1 fruit fly cellular context compared by ENCODE assay signal in genomic region chr2L:10987370-10987853, dm6.
TF ChIP-seq lines count a peak whose summit lies in the region.

Gene piwi, minus strand, starts transcription at chr2L:10987420.
Gene CG12253, plus strand, starts transcription at chr2L:10987806.

TF ChIP-seq in whole organism, embryonic, 481 proteins besides CTCF, POLR2A, EP300 and RAD21 (continued from another document and continues in another):
- TF ChIP-seq CG34422 (GFP tag; IDR thresholded peaks at IDR 0.05; lab: Robert Waterston, UW) = no peak
- peak; percentile 53 for TF ChIP-seq CG3065 (GFP tag; optimal IDR thresholded peaks at IDR 0.05; lab: Kevin White, UChicago)
- peak; percentile 43; the same call in 1 of the 2 replicates for TF ChIP-seq CG6689 (GFP tag; IDR thresholded peaks at IDR 0.05; lab: Robert Waterston, UW)
- TF ChIP-seq lab (GFP tag; optimal IDR thresholded peaks at IDR 0.05; lab: Kevin White, UChicago) = no peak
- peak; percentile 83 for TF ChIP-seq row (GFP tag; IDR thresholded peaks at IDR 0.05; lab: Robert Waterston, UW)
- TF ChIP-seq Nf-YC (tag; optimal IDR thresholded peaks at IDR 0.05; lab: Kevin White, UChicago) = no peak
- peak; percentile 64; the same call in 1 of the 2 replicates for TF ChIP-seq ro (GFP tag; IDR thresholded peaks at IDR 0.05; lab: Robert Waterston, UW)
- TF ChIP-seq slou (GFP tag; optimal IDR thresholded peaks at IDR 0.05; lab: Kevin White, UChicago) = peak; percentile 52
- TF ChIP-seq Adf1 (GFP tag; IDR thresholded peaks at IDR 0.05; lab: Robert Waterston, UW) = peak; percentile 63
- no peak for TF ChIP-seq CG9215 (GFP tag; IDR thresholded peaks at IDR 0.05; lab: Robert Waterston, UW)
- TF ChIP-seq Scr (GFP tag; IDR thresholded peaks at IDR 0.05; lab: Robert Waterston, UW; ENCODE audit: partially characterized antibody) = no peak
- TF ChIP-seq Ets97D (GFP tag; optimal IDR thresholded peaks at IDR 0.05; lab: Kevin White, UChicago) = peak; percentile 26
- no peak for TF ChIP-seq jigr1 (GFP tag; IDR thresholded peaks at IDR 0.05; lab: Robert Waterston, UW)
- TF ChIP-seq Hmx (GFP tag; optimal IDR thresholded peaks at IDR 0.05; lab: Kevin White, UChicago) = no peak
- peak; percentile 87 for TF ChIP-seq PHDP (tag; optimal IDR thresholded peaks at IDR 0.05; lab: Kevin White, UChicago)
- TF ChIP-seq C15 (GFP tag; IDR thresholded peaks at IDR 0.05; lab: Robert Waterston, UW) = no peak
- TF ChIP-seq sug (tag; optimal IDR thresholded peaks at IDR 0.05; lab: Kevin White, UChicago) = peak; percentile 56
- TF ChIP-seq HLHmδ (GFP tag; optimal IDR thresholded peaks at IDR 0.05; lab: Kevin White, UChicago) = no peak
- TF ChIP-seq mld (GFP tag; IDR thresholded peaks at IDR 0.05; lab: Robert Waterston, UW; ENCODE audit: partially characterized antibody) = no peak
- no peak for TF ChIP-seq CG8478 (optimal IDR thresholded peaks at IDR 0.05; lab: Kevin White, UChicago)
- no peak for TF ChIP-seq CG33213 (GFP tag; optimal IDR thresholded peaks at IDR 0.05; lab: Kevin White, UChicago)
- peak; percentile 7 for TF ChIP-seq CG5245 (GFP tag; optimal IDR thresholded peaks at IDR 0.05; lab: Kevin White, UChicago)
- TF ChIP-seq Kr (GFP tag; optimal IDR thresholded peaks at IDR 0.05; lab: Kevin White, UChicago) = no peak
- TF ChIP-seq CG2120 (GFP tag; optimal IDR thresholded peaks at IDR 0.05; lab: Kevin White, UChicago) = peak; percentile 76
- TF ChIP-seq zfh2 (GFP tag; optimal IDR thresholded peaks at IDR 0.05; lab: Kevin White, UChicago) = peak; percentile 28
- TF ChIP-seq Ravus (GFP tag; IDR thresholded peaks at IDR 0.05; lab: Robert Waterston, UW) = no peak
- no peak for TF ChIP-seq fd64A (GFP tag; optimal IDR thresholded peaks at IDR 0.05; lab: Kevin White, UChicago)
- TF ChIP-seq CG4820 (GFP tag; optimal IDR thresholded peaks at IDR 0.05; lab: Kevin White, UChicago) = peak; percentile 14
- TF ChIP-seq caup (GFP tag; optimal IDR thresholded peaks at IDR 0.05; lab: Kevin White, UChicago; ENCODE audit: severe bottlenecking) = no peak
- TF ChIP-seq Gsc (GFP tag; IDR thresholded peaks at IDR 0.05; lab: Robert Waterston, UW) = no peak
- no peak for TF ChIP-seq crol (GFP tag; IDR thresholded peaks at IDR 0.05; lab: Robert Waterston, UW)
- TF ChIP-seq HLH3B (GFP tag; IDR thresholded peaks at IDR 0.05; lab: Robert Waterston, UW) = peak; percentile 83
- TF ChIP-seq dimm (GFP tag; IDR thresholded peaks at IDR 0.05; lab: Robert Waterston, UW) = no peak
- no peak for TF ChIP-seq prd (optimal IDR thresholded peaks at IDR 0.05; lab: Kevin White, UChicago)
- TF ChIP-seq prd (GFP tag; IDR thresholded peaks at IDR 0.05; lab: Robert Waterston, UW) = peak; percentile 44; the same call in 2 of the 3 replicates
- peak; percentile 34 for TF ChIP-seq BEAF-32 (GFP tag; optimal IDR thresholded peaks at IDR 0.05; lab: Kevin White, UChicago)
- no peak for TF ChIP-seq da (GFP tag; optimal IDR thresholded peaks at IDR 0.05; lab: Kevin White, UChicago)
- TF ChIP-seq NFAT (GFP tag; IDR thresholded peaks at IDR 0.05; lab: Robert Waterston, UW) = no peak
- TF ChIP-seq sim (GFP tag; IDR thresholded peaks at IDR 0.05; lab: Robert Waterston, UW) = peak; percentile 64; the same call in 1 of the 2 replicates
- TF ChIP-seq knrl (GFP tag; IDR thresholded peaks at IDR 0.05; lab: Robert Waterston, UW; ENCODE audit: partially characterized antibody) = no peak
- no peak for TF ChIP-seq CG32772 (GFP tag; IDR thresholded peaks at IDR 0.05; lab: Robert Waterston, UW)
- TF ChIP-seq CG31365 (tag; optimal IDR thresholded peaks at IDR 0.05; lab: Kevin White, UChicago) = no peak
- peak; percentile 85; the same call in 1 of the 2 replicates for TF ChIP-seq sob (GFP tag; IDR thresholded peaks at IDR 0.05; lab: Robert Waterston, UW)
- TF ChIP-seq Atf-2 (GFP tag; optimal IDR thresholded peaks at IDR 0.05; lab: Kevin White, UChicago) = peak; percentile 1
- no peak for TF ChIP-seq jing (GFP tag; optimal IDR thresholded peaks at IDR 0.05; lab: Kevin White, UChicago)
- TF ChIP-seq Dip3 (GFP tag; optimal IDR thresholded peaks at IDR 0.05; lab: Kevin White, UChicago) = peak; percentile 25
- TF ChIP-seq HmgD (GFP tag; optimal IDR thresholded peaks at IDR 0.05; lab: Kevin White, UChicago) = no peak
- TF ChIP-seq Ssrp (tag; optimal IDR thresholded peaks at IDR 0.05; lab: Kevin White, UChicago) = peak; percentile 94
- TF ChIP-seq Fer2 (tag; optimal IDR thresholded peaks at IDR 0.05; lab: Kevin White, UChicago) = no peak
- no peak for TF ChIP-seq Hr78 (GFP tag; optimal IDR thresholded peaks at IDR 0.05; lab: Kevin White, UChicago)
- TF ChIP-seq Dek (tag; optimal IDR thresholded peaks at IDR 0.05; lab: Kevin White, UChicago) = no peak
- TF ChIP-seq CG9876 (GFP tag; optimal IDR thresholded peaks at IDR 0.05; lab: Kevin White, UChicago) = no peak
- TF ChIP-seq sc (optimal IDR thresholded peaks at IDR 0.05; lab: Kevin White, UChicago) = no peak
- TF ChIP-seq sc (GFP tag; optimal IDR thresholded peaks at IDR 0.05; lab: Kevin White, UChicago) = peak; percentile 67
- no peak for TF ChIP-seq Abd-B (GFP tag; optimal IDR thresholded peaks at IDR 0.05; lab: Kevin White, UChicago)
- peak; percentile 79 for TF ChIP-seq CG1602 (GFP tag; optimal IDR thresholded peaks at IDR 0.05; lab: Kevin White, UChicago)
- no peak for TF ChIP-seq Dfd (GFP tag; optimal IDR thresholded peaks at IDR 0.05; lab: Kevin White, UChicago)
- TF ChIP-seq usp (GFP tag; optimal IDR thresholded peaks at IDR 0.05; lab: Kevin White, UChicago) = no peak
- no peak for TF ChIP-seq corto (GFP tag; optimal IDR thresholded peaks at IDR 0.05; lab: Kevin White, UChicago)
- no peak; the same call in 1 of the 3 replicates for TF ChIP-seq ken (GFP tag; IDR thresholded peaks at IDR 0.05; lab: Robert Waterston, UW)
- no peak for TF ChIP-seq CG6854 (GFP tag; optimal IDR thresholded peaks at IDR 0.05; lab: Kevin White, UChicago)
- TF ChIP-seq Rx (GFP tag; IDR thresholded peaks at IDR 0.05; lab: Robert Waterston, UW) = no peak
- TF ChIP-seq CG31388 (GFP tag; optimal IDR thresholded peaks at IDR 0.05; lab: Kevin White, UChicago) = no peak
- no peak for TF ChIP-seq ato (GFP tag; IDR thresholded peaks at IDR 0.05; lab: Robert Waterston, UW; ENCODE audit: partially characterized antibody)
- no peak for TF ChIP-seq CG5953 (GFP tag; IDR thresholded peaks at IDR 0.05; lab: Robert Waterston, UW)
- TF ChIP-seq CG31224 (GFP tag; IDR thresholded peaks at IDR 0.05; lab: Robert Waterston, UW) = no peak
- TF ChIP-seq zen (tag; optimal IDR thresholded peaks at IDR 0.05; lab: Kevin White, UChicago) = peak; percentile 33
- TF ChIP-seq CG16779 (GFP tag; IDR thresholded peaks at IDR 0.05; lab: Robert Waterston, UW) = no peak
- TF ChIP-seq CG30431 (GFP tag; optimal IDR thresholded peaks at IDR 0.05; lab: Kevin White, UChicago) = no peak
- peak; percentile 76 for TF ChIP-seq CG17385 (GFP tag; optimal IDR thresholded peaks at IDR 0.05; lab: Kevin White, UChicago)
- no peak for TF ChIP-seq nerfin-2 (GFP tag; IDR thresholded peaks at IDR 0.05; lab: Robert Waterston, UW; ENCODE audit: partially characterized antibody)
- 0 out of 2 replicates have a peak, but pooled peaks have one; percentile 39 for TF ChIP-seq Oaz (GFP tag; IDR thresholded peaks at IDR 0.05; lab: Robert Waterston, UW)
- peak; percentile 39 for TF ChIP-seq ind (GFP tag; optimal IDR thresholded peaks at IDR 0.05; lab: Kevin White, UChicago)
- TF ChIP-seq Doc3 (GFP tag; IDR thresholded peaks at IDR 0.05; lab: Robert Waterston, UW; ENCODE audit: partially characterized antibody) = no peak
- TF ChIP-seq CG12942 (GFP tag; optimal IDR thresholded peaks at IDR 0.05; lab: Kevin White, UChicago) = peak; percentile 70
- no peak for TF ChIP-seq Tbp (GFP tag; optimal IDR thresholded peaks at IDR 0.05; lab: Kevin White, UChicago)
- no peak for TF ChIP-seq ERR (GFP tag; optimal IDR thresholded peaks at IDR 0.05; lab: Kevin White, UChicago)
- TF ChIP-seq CG1529 (GFP tag; optimal IDR thresholded peaks at IDR 0.05; lab: Kevin White, UChicago) = peak; percentile 61
- TF ChIP-seq fru (optimal IDR thresholded peaks at IDR 0.05; lab: Kevin White, UChicago) = no peak
- peak; percentile 25 for TF ChIP-seq CG9609 (GFP tag; optimal IDR thresholded peaks at IDR 0.05; lab: Kevin White, UChicago)
- TF ChIP-seq CoRest (tag; optimal IDR thresholded peaks at IDR 0.05; lab: Kevin White, UChicago) = peak; percentile 95
- no peak for TF ChIP-seq CG7839 (tag; optimal IDR thresholded peaks at IDR 0.05; lab: Kevin White, UChicago)
- no peak for TF ChIP-seq GATAe (GFP tag; conservative IDR thresholded peaks at IDR 0.05; lab: Robert Waterston, UW)
- peak; percentile 8 for TF ChIP-seq CrebB (tag; optimal IDR thresholded peaks at IDR 0.05; lab: Kevin White, UChicago)
- peak; percentile 53 for TF ChIP-seq CG13123 (GFP tag; optimal IDR thresholded peaks at IDR 0.05; lab: Kevin White, UChicago)
- peak; percentile 49 for TF ChIP-seq CG9727 (GFP tag; optimal IDR thresholded peaks at IDR 0.05; lab: Kevin White, UChicago)
- peak; percentile 74 for TF ChIP-seq CG11247 (GFP tag; IDR thresholded peaks at IDR 0.05; lab: Robert Waterston, UW)
- no peak for TF ChIP-seq Elba2 (GFP tag; optimal IDR thresholded peaks at IDR 0.05; lab: Kevin White, UChicago)
- TF ChIP-seq psq (GFP tag; optimal IDR thresholded peaks at IDR 0.05; lab: Kevin White, UChicago) = no peak
- peak; percentile 87 for TF ChIP-seq CG8388 (GFP tag; optimal IDR thresholded peaks at IDR 0.05; lab: Kevin White, UChicago)
- TF ChIP-seq nau (GFP tag; optimal IDR thresholded peaks at IDR 0.05; lab: Kevin White, UChicago) = no peak
- peak; percentile 27 for TF ChIP-seq CG4617 (GFP tag; optimal IDR thresholded peaks at IDR 0.05; lab: Kevin White, UChicago; ENCODE audit: borderline replicate concordance)
- TF ChIP-seq Poxn (GFP tag; IDR thresholded peaks at IDR 0.05; lab: Robert Waterston, UW) = peak; percentile 41; the same call in 1 of the 2 replicates
- TF ChIP-seq Bteb2 (GFP tag; optimal IDR thresholded peaks at IDR 0.05; lab: Kevin White, UChicago) = peak; percentile 32
- TF ChIP-seq CG10654 (GFP tag; optimal IDR thresholded peaks at IDR 0.05; lab: Kevin White, UChicago) = peak; percentile 18
- TF ChIP-seq CG11398 (GFP tag; optimal IDR thresholded peaks at IDR 0.05; lab: Kevin White, UChicago) = no peak
- no peak for TF ChIP-seq bigmax (GFP tag; optimal IDR thresholded peaks at IDR 0.05; lab: Kevin White, UChicago)
- TF ChIP-seq abd-A (tag; optimal IDR thresholded peaks at IDR 0.05; lab: Kevin White, UChicago) = no peak
- no peak for TF ChIP-seq CG12219 (GFP tag; optimal IDR thresholded peaks at IDR 0.05; lab: Kevin White, UChicago)
- peak; percentile 87 for TF ChIP-seq grau (tag; optimal IDR thresholded peaks at IDR 0.05; lab: Kevin White, UChicago)
- TF ChIP-seq CG6175 (GFP tag; IDR thresholded peaks at IDR 0.05; lab: Robert Waterston, UW) = no peak
- peak; percentile 77 for TF ChIP-seq Hsf (GFP tag; optimal IDR thresholded peaks at IDR 0.05; lab: Kevin White, UChicago)
- peak; percentile 71 for TF ChIP-seq sens (GFP tag; lab: Kevin White, UChicago)
- TF ChIP-seq CG14965 (GFP tag; optimal IDR thresholded peaks at IDR 0.05; lab: Kevin White, UChicago; ENCODE audit: borderline replicate concordance) = no peak
- TF ChIP-seq BtbVII (GFP tag; optimal IDR thresholded peaks at IDR 0.05; lab: Kevin White, UChicago) = no peak
- TF ChIP-seq MESR4 (GFP tag; optimal IDR thresholded peaks at IDR 0.05; lab: Kevin White, UChicago) = no peak
- TF ChIP-seq ems (GFP tag; optimal IDR thresholded peaks at IDR 0.05; lab: Kevin White, UChicago) = no peak
- TF ChIP-seq cad (GFP tag; optimal IDR thresholded peaks at IDR 0.05; lab: Kevin White, UChicago) = no peak
- TF ChIP-seq en (GFP tag; optimal IDR thresholded peaks at IDR 0.05; lab: Kevin White, UChicago) = no peak
- peak; percentile 93 for TF ChIP-seq CG12391 (tag; optimal IDR thresholded peaks at IDR 0.05; lab: Kevin White, UChicago)
- 0 out of 2 replicates have a peak, but pooled peaks have one; percentile 37 for TF ChIP-seq rib (GFP tag; IDR thresholded peaks at IDR 0.05; lab: Robert Waterston, UW)
- TF ChIP-seq Asciz (GFP tag; optimal IDR thresholded peaks at IDR 0.05; lab: Kevin White, UChicago) = peak; percentile 20
- peak; percentile 37 for TF ChIP-seq CG15696 (tag; optimal IDR thresholded peaks at IDR 0.05; lab: Kevin White, UChicago)
- no peak for TF ChIP-seq CG2129 (GFP tag; IDR thresholded peaks at IDR 0.05; lab: Robert Waterston, UW; ENCODE audit: partially characterized antibody)
- TF ChIP-seq CG2889 (GFP tag; IDR thresholded peaks at IDR 0.05; lab: Robert Waterston, UW) = peak; percentile 69; the same call in 2 of the 3 replicates
- TF ChIP-seq danr (GFP tag; IDR thresholded peaks at IDR 0.05; lab: Robert Waterston, UW) = no peak; the same call in 1 of the 2 replicates
- no peak for TF ChIP-seq CG15479 (GFP tag; optimal IDR thresholded peaks at IDR 0.05; lab: Kevin White, UChicago)
- peak; percentile 67; the same call in 2 of the 3 replicates for TF ChIP-seq zfh1 (GFP tag; IDR thresholded peaks at IDR 0.05; lab: Robert Waterston, UW)
- 0 out of 2 replicates have a peak, but pooled peaks have one; percentile 11 for TF ChIP-seq Lim3 (GFP tag; IDR thresholded peaks at IDR 0.05; lab: Robert Waterston, UW)
- no peak for TF ChIP-seq CG15011 (GFP tag; optimal IDR thresholded peaks at IDR 0.05; lab: Kevin White, UChicago)
- no peak for TF ChIP-seq ham (GFP tag; IDR thresholded peaks at IDR 0.05; lab: Robert Waterston, UW)
- no peak for TF ChIP-seq CG4854 (GFP tag; optimal IDR thresholded peaks at IDR 0.05; lab: Kevin White, UChicago)
- no peak for TF ChIP-seq grn (GFP tag; optimal IDR thresholded peaks at IDR 0.05; lab: Kevin White, UChicago)
- no peak for TF ChIP-seq CG11723 (GFP tag; optimal IDR thresholded peaks at IDR 0.05; lab: Kevin White, UChicago)
- TF ChIP-seq CG18476 (GFP tag; optimal IDR thresholded peaks at IDR 0.05; lab: Kevin White, UChicago) = peak; percentile 24
- peak; percentile 62; the same call in 1 of the 2 replicates for TF ChIP-seq CG43689 (GFP tag; IDR thresholded peaks at IDR 0.05; lab: Robert Waterston, UW)
- TF ChIP-seq CG8944 (GFP tag; optimal IDR thresholded peaks at IDR 0.05; lab: Kevin White, UChicago) = no peak
- peak; percentile 82 for TF ChIP-seq tio (GFP tag; optimal IDR thresholded peaks at IDR 0.05; lab: Kevin White, UChicago)
- TF ChIP-seq CG4404 (GFP tag; IDR thresholded peaks at IDR 0.05; lab: Robert Waterston, UW) = no peak
- TF ChIP-seq bowl (GFP tag; IDR thresholded peaks at IDR 0.05; lab: Robert Waterston, UW) = no peak
- peak; percentile 63 for TF ChIP-seq trh (GFP tag; optimal IDR thresholded peaks at IDR 0.05; lab: Kevin White, UChicago)
- TF ChIP-seq schlank (tag; optimal IDR thresholded peaks at IDR 0.05; lab: Kevin White, UChicago) = peak; percentile 7
- TF ChIP-seq oc (tag; optimal IDR thresholded peaks at IDR 0.05; lab: Kevin White, UChicago) = no peak
